Fruit fly (Drosophila melanogaster): Measurements from ENCODE around the gene wgn.

The wgn gene

dm6 chrX:18647961-18648360 is 13.3 kb upstream of the wgn start, which contains the start of gene Nup35 (continued):
- no peak for TF ChIP-seq Fer1 (GFP tag; optimal IDR thresholded peaks at IDR 0.05)
- no peak for TF ChIP-seq CG6765 (GFP tag; optimal IDR thresholded peaks at IDR 0.05)
- no peak for TF ChIP-seq BtbVII (GFP tag; optimal IDR thresholded peaks at IDR 0.05)
- no peak for TF ChIP-seq lmd (GFP tag; IDR thresholded peaks at IDR 0.05)
- TF ChIP-seq fd96Cb (tag; optimal IDR thresholded peaks at IDR 0.05) = no peak
- no peak for TF ChIP-seq tgo (GFP tag; IDR thresholded peaks at IDR 0.05)
- no peak for TF ChIP-seq schlank (tag; optimal IDR thresholded peaks at IDR 0.05)
- no peak for TF ChIP-seq chn (GFP tag; optimal IDR thresholded peaks at IDR 0.05)
- peak; percentile 81 for TF ChIP-seq BEAF-32 (GFP tag; optimal IDR thresholded peaks at IDR 0.05)
- TF ChIP-seq hb (GFP tag; IDR thresholded peaks at IDR 0.05; ENCODE audit: partially characterized antibody) = peak; percentile 74
- no peak for TF ChIP-seq ase (GFP tag; IDR thresholded peaks at IDR 0.05)
- no peak for TF ChIP-seq ham (GFP tag; IDR thresholded peaks at IDR 0.05)
- no peak for TF ChIP-seq gsb-n (tag; optimal IDR thresholded peaks at IDR 0.05)
- TF ChIP-seq ranshi (GFP tag; IDR thresholded peaks at IDR 0.05) = no peak
- TF ChIP-seq D19B (GFP tag; optimal IDR thresholded peaks at IDR 0.05) = no peak
- TF ChIP-seq CG12744 (GFP tag; optimal IDR thresholded peaks at IDR 0.05) = no peak
- TF ChIP-seq odd (GFP tag; optimal IDR thresholded peaks at IDR 0.05) = no peak
- no peak for TF ChIP-seq pan (optimal IDR thresholded peaks at IDR 0.05)
- no peak for TF ChIP-seq pan (GFP tag; optimal IDR thresholded peaks at IDR 0.05 in 1 of 2, IDR thresholded peaks at IDR 0.05 in 1 of 2)
- TF ChIP-seq wdn (GFP tag; IDR thresholded peaks at IDR 0.05) = no peak
- no peak for TF ChIP-seq ap (GFP tag; IDR thresholded peaks at IDR 0.05)
- no peak for TF ChIP-seq grn (GFP tag; optimal IDR thresholded peaks at IDR 0.05)
- no peak for TF ChIP-seq z (GFP tag; IDR thresholded peaks at IDR 0.05)
- TF ChIP-seq CkIIα-i1 (GFP tag; IDR thresholded peaks at IDR 0.05) = peak; percentile 72
- no peak for TF ChIP-seq Nf-YA (GFP tag; IDR thresholded peaks at IDR 0.05)

DNA sequence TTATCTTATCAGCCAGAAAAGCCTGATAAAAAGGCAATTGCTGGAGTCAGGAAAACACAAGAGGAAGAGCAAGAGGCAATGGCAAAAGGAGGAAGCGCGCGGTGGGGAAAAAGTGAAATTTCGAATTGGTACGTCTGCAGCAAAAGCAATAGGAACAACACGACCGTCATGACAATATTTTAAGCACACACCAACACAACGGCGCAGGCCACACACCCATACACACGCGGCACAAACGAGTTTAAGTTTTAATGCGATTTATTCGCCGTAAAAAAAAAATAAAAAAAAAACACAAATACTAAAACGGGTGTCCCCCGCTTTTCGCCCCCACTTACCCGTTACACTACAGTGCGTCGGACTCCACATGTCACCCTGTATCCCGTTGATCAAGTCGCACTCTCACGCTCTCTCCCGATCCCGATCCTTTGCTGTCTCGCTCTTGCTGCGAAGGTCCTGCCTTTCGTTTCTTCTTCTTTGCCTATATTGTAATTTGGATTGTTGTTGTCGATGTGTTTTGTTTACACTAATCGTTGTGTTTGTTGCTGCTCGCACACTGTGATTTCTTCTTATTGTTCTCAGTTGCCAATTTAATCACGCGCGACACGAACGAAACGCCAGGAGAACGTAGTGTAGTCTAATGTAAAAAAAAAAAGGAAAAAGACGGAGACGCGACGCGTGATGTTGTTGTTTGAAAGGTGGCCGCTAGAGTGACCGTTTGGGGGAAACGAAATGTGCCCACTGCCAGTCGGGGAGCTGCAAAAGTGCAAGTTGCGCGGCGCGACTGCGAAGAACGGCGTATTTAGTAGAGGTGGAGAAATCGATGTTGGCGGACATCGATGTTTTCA is 12.4 kb upstream of the wgn start, which contains the start of gene Rip11:
Rip11 (minus strand) TSS at position 794 of the 845 bp plus-strand sequence.
- TF ChIP-seq Sox100B (GFP tag; optimal IDR thresholded peaks at IDR 0.05) (no peak), CG2678 (tag; optimal IDR thresholded peaks at IDR 0.05) (peak; percentile 13), CG7556 (GFP tag; optimal IDR thresholded peaks at IDR 0.05) (no peak), CG33557 (GFP tag; optimal IDR thresholded peaks at IDR 0.05) (no peak), CG10267 (tag; optimal IDR thresholded peaks at IDR 0.05) (peak; percentile 26), fd3F (GFP tag; optimal IDR thresholded peaks at IDR 0.05) (no peak), ara (GFP tag; IDR thresholded peaks at IDR 0.05) (no peak), CG30403 (GFP tag; optimal IDR thresholded peaks at IDR 0.05) (peak; percentile 24), CG6254 (GFP tag; optimal IDR thresholded peaks at IDR 0.05) (peak; percentile 99), BEAF-32 (GFP tag; optimal IDR thresholded peaks at IDR 0.05) (no peak), CG6813 (GFP tag; optimal IDR thresholded peaks at IDR 0.05) (no peak), eve (GFP tag; optimal IDR thresholded peaks at IDR 0.05) (no peak), CG12769 (tag; optimal IDR thresholded peaks at IDR 0.05) (no peak), CG15073 (GFP tag; optimal IDR thresholded peaks at IDR 0.05) (no peak), CG12155 (GFP tag; optimal IDR thresholded peaks at IDR 0.05) (no peak), fd102C (GFP tag; optimal IDR thresholded peaks at IDR 0.05) (no peak), CG33213 (GFP tag; optimal IDR thresholded peaks at IDR 0.05) (no peak), unpg (GFP tag; optimal IDR thresholded peaks at IDR 0.05) (peak; percentile 21), CG15479 (GFP tag; optimal IDR thresholded peaks at IDR 0.05) (no peak), H2.0 (GFP tag; IDR thresholded peaks at IDR 0.05) (peak; percentile 36), yki (optimal IDR thresholded peaks at IDR 0.05) (no peak), CG8359 (GFP tag; optimal IDR thresholded peaks at IDR 0.05; ENCODE audit: borderline replicate concordance) (no peak), salm (tag; optimal IDR thresholded peaks at IDR 0.05) (no peak), CG12236 (GFP tag; optimal IDR thresholded peaks at IDR 0.05) (no peak), tna (GFP tag; IDR thresholded peaks at IDR 0.05; ENCODE audit: partially characterized antibody) (no peak), CkIIα-i1 (GFP tag; IDR thresholded peaks at IDR 0.05) (no peak), CG7745 (tag; optimal IDR thresholded peaks at IDR 0.05) (no peak)
